Worm (Caenorhabditis elegans) whole organism, midembryonic: Measurements from ENCODE around the gene dph-2.

Source experiments
- T22C8.4 ChIP-seq: fragments of 200-800 bp; sonication (Bioruptor generic); IDR thresholded peaks from 2 replicates; pipeline ENCODE4 v1.3.6; 2022; ENCODE audit warnings: missing genetic modification characterization, missing compliant biosample characterization
- cog-1 ChIP-seq: sonication (generic microtip); optimal IDR thresholded peaks from 2 replicates; lab custom pipeline; 2016; ENCODE audit warnings: missing genetic modification characterization, missing compliant biosample characterization
- flt-1 ChIP-seq: fragments of 200-800 bp; sonication (Bioruptor generic); IDR thresholded peaks from 2 replicates; pipeline ENCODE4 v1.3.6; 2022; ENCODE audit warnings: missing genetic modification characterization, missing compliant biosample characterization
- klf-2 ChIP-seq: fragments of 200-800 bp; sonication (Bioruptor generic); conservative IDR thresholded peaks from 2 replicates; pipeline ENCODE4 v1.3.6; 2022; ENCODE audit warnings: missing genetic modification reagents, missing genetic modification characterization, missing compliant biosample characterization
- med-1 ChIP-seq: sonication (generic microtip); optimal IDR thresholded peaks from 2 replicates; lab custom pipeline; 2017; ENCODE audit warnings: missing genetic modification characterization, mild to moderate bottlenecking, missing compliant biosample characterization, antibody characterized with exemption, missing genetic modification reagents; ENCODE audit not compliant: insufficient read depth
- ref-1 ChIP-seq: fragments of 200-800 bp; sonication (Bioruptor generic); conservative IDR thresholded peaks from 2 replicates; pipeline ENCODE4 v1.3.6; 2022; ENCODE audit warnings: missing genetic modification reagents, missing genetic modification characterization, missing compliant biosample characterization
- tab-1 ChIP-seq: fragments of 200-800 bp; sonication (Bioruptor generic); IDR thresholded peaks from 2 replicates; pipeline ENCODE4 v1.3.6; 2022; ENCODE audit warnings: missing genetic modification characterization, missing compliant biosample characterization
- ztf-23 ChIP-seq: fragments of 200-800 bp; sonication (Bioruptor generic); IDR thresholded peaks from 2 replicates; pipeline ENCODE4 v1.3.6; 2022; ENCODE audit warnings: missing genetic modification reagents, missing genetic modification characterization, missing compliant biosample characterization
- ztf-29 ChIP-seq: fragments of 200-800 bp; sonication (Bioruptor generic); IDR thresholded peaks from 2 replicates; pipeline ENCODE4 v1.3.6; 2022; ENCODE audit warnings: missing genetic modification reagents, missing genetic modification characterization, missing compliant biosample characterization

The dph-2 gene

ce11 chrII:10714262-10714933 lies at the start of gene dph-2, which contains the start of gene C09G5.7:
dph-2 (minus strand) TSS chrII:10714297.
C09G5.7 (plus strand) TSS chrII:10714883.
- TF ChIP-seq T22C8.4 (GFP tag; lab: Robert Waterston, UW) (no peak), ztf-23 (GFP tag; lab: Robert Waterston, UW) (no peak), med-1 (no peak), tab-1 (no peak), flt-1 (GFP tag; lab: Robert Waterston, UW) (no peak), klf-2 (no peak), cog-1 (no peak), ztf-29 (no peak), ref-1 (GFP tag; lab: Robert Waterston, UW) (no peak)

ce11 chrII:10761653-10762052 lies 47.6 kb upstream of the dph-2 start:
- no peak for TF ChIP-seq med-1

- no peak for TF ChIP-seq ztf-23 (GFP tag; lab: Robert Waterston, UW)
- TF ChIP-seq cog-1, result no peak
- no peak for TF ChIP-seq ztf-29
- TF ChIP-seq T22C8.4 (GFP tag; lab: Robert Waterston, UW), result no peak
- TF ChIP-seq tab-1, result no peak
- TF ChIP-seq ref-1 (GFP tag; lab: Robert Waterston, UW), result no peak
- no peak for TF ChIP-seq med-1
- TF ChIP-seq flt-1 (GFP tag; lab: Robert Waterston, UW), result no peak
- no peak for TF ChIP-seq klf-2
Observed at ce11 chrII:10760801-10761200, 46.7 kb upstream of the dph-2 start.

- TF ChIP-seq ref-1 (GFP tag; lab: Robert Waterston, UW) (no peak), flt-1 (GFP tag; lab: Robert Waterston, UW) (no peak), ztf-23 (GFP tag; lab: Robert Waterston, UW) (no peak), tab-1 (no peak), klf-2 (no peak), med-1 (no peak), cog-1 (no peak), T22C8.4 (GFP tag; lab: Robert Waterston, UW) (no peak), ztf-29 (no peak)
Observed at ce11 chrII:10759425-10759824, 45.3 kb upstream of the dph-2 start.

DNA sequence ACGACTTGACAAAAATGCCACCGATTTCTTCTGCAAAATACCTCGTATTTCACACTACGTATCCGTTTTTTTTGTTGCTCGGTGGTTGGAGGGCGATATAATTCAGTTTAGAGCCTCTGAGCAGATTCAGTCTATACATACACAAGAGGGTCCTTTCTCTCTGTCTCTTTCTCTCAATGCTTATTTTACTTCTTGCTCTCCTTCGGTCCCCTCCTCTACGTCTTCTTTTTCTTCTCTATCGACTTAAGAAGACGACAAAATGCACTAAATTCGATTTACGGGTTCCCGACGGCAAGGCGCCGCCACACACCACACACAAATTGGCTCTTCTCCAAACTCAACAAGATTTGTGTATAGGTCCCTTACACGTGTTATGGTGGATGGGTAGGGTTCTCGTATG lies 44.9 kb upstream of the dph-2 start:
- TF ChIP-seq med-1 (no peak), flt-1 (GFP tag; lab: Robert Waterston, UW) (no peak), ztf-23 (GFP tag; lab: Robert Waterston, UW) (no peak), klf-2 (no peak), T22C8.4 (GFP tag; lab: Robert Waterston, UW) (no peak), ref-1 (GFP tag; lab: Robert Waterston, UW) (no peak), ztf-29 (no peak), cog-1 (no peak), tab-1 (no peak)

- TF ChIP-seq T22C8.4 (GFP tag; lab: Robert Waterston, UW) (no peak), med-1 (no peak), klf-2 (no peak), ztf-29 (no peak), cog-1 (no peak), ref-1 (GFP tag; lab: Robert Waterston, UW) (no peak), flt-1 (GFP tag; lab: Robert Waterston, UW) (no peak), ztf-23 (GFP tag; lab: Robert Waterston, UW) (no peak), tab-1 (no peak)
Observed at ce11 chrII:10755455-10755854, 41.4 kb upstream of the dph-2 start.

- no peak for TF ChIP-seq flt-1 (GFP tag; lab: Robert Waterston, UW)
- no peak for TF ChIP-seq klf-2
- no peak for TF ChIP-seq cog-1
- TF ChIP-seq ztf-29, result no peak
- TF ChIP-seq med-1, result no peak
- no peak for TF ChIP-seq tab-1
- no peak for TF ChIP-seq T22C8.4 (GFP tag; lab: Robert Waterston, UW)
- TF ChIP-seq ztf-23 (GFP tag; lab: Robert Waterston, UW), result no peak
- no peak for TF ChIP-seq ref-1 (GFP tag; lab: Robert Waterston, UW)
Observed at ce11 chrII:10753694-10754093, 39.6 kb upstream of the dph-2 start.

DNA sequence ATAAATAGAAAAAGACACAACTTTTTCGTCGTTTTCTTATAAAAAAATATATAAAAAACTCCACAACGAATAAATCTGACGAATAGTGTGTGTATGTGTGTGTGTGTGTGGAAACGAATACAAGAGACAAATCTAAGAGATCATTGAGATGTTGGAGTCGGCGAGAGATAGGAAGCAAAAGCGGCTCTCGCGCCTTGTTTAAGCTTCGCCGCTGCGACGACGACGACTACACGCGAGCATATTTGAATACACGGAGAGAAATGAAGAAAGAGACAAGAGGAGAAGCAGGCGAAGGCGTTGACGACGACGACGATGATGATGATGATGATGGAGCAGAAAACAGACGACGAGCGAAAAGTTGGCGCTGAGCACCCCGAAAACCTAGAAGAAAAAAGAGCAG lies 30.7 kb upstream of the dph-2 start:
- TF ChIP-seq ref-1 (GFP tag; lab: Robert Waterston, UW), result no peak

ce11 chrII:10737059-10737458 lies 23.0 kb upstream of the dph-2 start, which contains the start of gene C52A11.3:
C52A11.3 (plus strand) TSS chrII:10737359.
- TF ChIP-seq klf-2 (no peak), tab-1 (no peak), ztf-29 (no peak), ref-1 (GFP tag; lab: Robert Waterston, UW) (no peak)

ce11 chrII:10731552-10731951 lies 17.5 kb upstream of the dph-2 start, which contains the start of gene glb-12:
glb-12 (minus strand) TSS chrII:10731652.
- TF ChIP-seq cog-1 (no peak), ztf-29 (no peak), ref-1 (GFP tag; lab: Robert Waterston, UW) (no peak), flt-1 (GFP tag; lab: Robert Waterston, UW) (no peak), tab-1 (no peak), ztf-23 (GFP tag; lab: Robert Waterston, UW) (no peak), med-1 (no peak), klf-2 (no peak), T22C8.4 (GFP tag; lab: Robert Waterston, UW) (no peak)

DNA sequence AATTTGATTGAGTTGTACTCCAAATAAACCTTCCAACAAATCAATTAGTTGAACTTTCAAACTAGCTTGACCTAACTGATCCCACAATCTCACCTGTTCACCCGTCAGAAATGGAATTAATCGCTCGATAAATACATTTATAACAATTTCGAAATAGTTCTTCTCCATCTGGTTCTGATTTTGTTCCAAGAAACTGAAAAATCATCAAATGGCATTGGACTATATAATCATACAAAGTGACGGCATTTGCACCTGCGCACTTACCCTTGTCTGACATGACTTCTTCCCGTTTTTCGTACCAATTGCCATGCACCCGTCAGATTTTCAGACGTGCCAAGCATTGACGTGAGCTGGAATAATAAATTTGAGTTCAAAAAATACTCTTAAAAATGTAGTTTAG lies 16.6 kb upstream of the dph-2 start:
- TF ChIP-seq tab-1 (no peak), ztf-29 (no peak), flt-1 (GFP tag; lab: Robert Waterston, UW) (no peak), klf-2 (no peak)
